Fruit fly (Drosophila melanogaster) whole organism, embryonic: ENCODE results near the gene bab2.

Experiments
- Aef1 ChIP-seq: fragments of 200-800 bp; sonication (Bioruptor generic); IDR thresholded peaks from 3 replicates; pipeline ENCODE4 v1.3.6; 2022; ENCODE audit warnings: missing biosample characterization, missing genetic modification characterization
- BEAF-32 ChIP-seq: fragments of 200-800 bp; sonication (Bioruptor generic); optimal IDR thresholded peaks from 3 replicates; lab custom pipeline; 2017; ENCODE audit warnings: missing biosample characterization, missing genetic modification characterization, mild to moderate bottlenecking, moderate library complexity, missing genetic modification reagents
- Bgb ChIP-seq: fragments of 200-800 bp; sonication (Bioruptor generic); IDR thresholded peaks from 2 replicates; pipeline ENCODE4 v1.3.6; 2022; ENCODE audit warnings: missing biosample characterization, missing genetic modification characterization; ENCODE audit not compliant: partially characterized antibody
- CG10431 ChIP-seq: fragments of 200-800 bp; sonication (Bioruptor generic); optimal IDR thresholded peaks from 3 replicates; lab custom pipeline; 2018; ENCODE audit warnings: missing biosample characterization, mild to moderate bottlenecking, missing genetic modification characterization
- CG11247 ChIP-seq: fragments of 200-800 bp; sonication (Bioruptor generic); IDR thresholded peaks from 2 replicates; pipeline ENCODE4 v1.3.6; 2022; ENCODE audit warnings: missing biosample characterization, missing genetic modification characterization
- CG12236 ChIP-seq: fragments of 200-800 bp; sonication (Bioruptor generic); optimal IDR thresholded peaks from 2 replicates; lab custom pipeline; 2016; ENCODE audit warnings: missing biosample characterization, missing genetic modification characterization
- CG12659 ChIP-seq: fragments of 200-800 bp; sonication (Bioruptor generic); optimal IDR thresholded peaks from 3 replicates; lab custom pipeline; 2017; ENCODE audit warnings: mild to moderate bottlenecking, missing biosample characterization, missing genetic modification reagents, missing genetic modification characterization
- CG13424 ChIP-seq: fragments of 200-800 bp; sonication (Bioruptor generic); optimal IDR thresholded peaks from 2 replicates; lab custom pipeline; 2019; ENCODE audit warnings: missing biosample characterization, mild to moderate bottlenecking, missing genetic modification characterization, moderate library complexity
- CG14014 ChIP-seq: fragments of 200-800 bp; sonication (Bioruptor generic); IDR thresholded peaks from 2 replicates; pipeline ENCODE4 v1.3.6; 2022; ENCODE audit warnings: missing biosample characterization, missing genetic modification characterization
- CG14965 ChIP-seq: fragments of 200-800 bp; sonication (Bioruptor generic); optimal IDR thresholded peaks from 2 replicates; lab custom pipeline; 2016; ENCODE audit warnings: missing biosample characterization, missing genetic modification characterization, borderline replicate concordance
- CG1602 ChIP-seq: fragments of 200-800 bp; sonication (Bioruptor generic); optimal IDR thresholded peaks from 3 replicates; lab custom pipeline; 2016; ENCODE audit warnings: missing biosample characterization, missing genetic modification characterization
- CG16815 ChIP-seq: fragments of 200-800 bp; sonication (Bioruptor generic); optimal IDR thresholded peaks from 3 replicates; lab custom pipeline; 2017; ENCODE audit warnings: missing biosample characterization, mild to moderate bottlenecking, missing genetic modification characterization
- CG17328 ChIP-seq: fragments of 200-800 bp; sonication (Bioruptor generic); IDR thresholded peaks from 2 replicates; pipeline ENCODE4 v1.3.6; 2022; ENCODE audit warnings: missing biosample characterization, missing genetic modification characterization
- CG17568 ChIP-seq: fragments of 200-800 bp; sonication (Bioruptor generic); optimal IDR thresholded peaks from 2 replicates; lab custom pipeline; 2018; ENCODE audit warnings: missing biosample characterization, mild to moderate bottlenecking, missing genetic modification characterization, moderate library complexity
- CG33557 ChIP-seq: fragments of 200-800 bp; sonication (Bioruptor generic); optimal IDR thresholded peaks from 2 replicates; lab custom pipeline; 2019; ENCODE audit warnings: missing biosample characterization, mild to moderate bottlenecking, missing genetic modification characterization, moderate library complexity
- CG3407 ChIP-seq: fragments of 200-800 bp; sonication (Bioruptor generic); optimal IDR thresholded peaks from 2 replicates; lab custom pipeline; 2018; ENCODE audit warnings: missing biosample characterization, mild to moderate bottlenecking, missing genetic modification characterization
- CG3995 ChIP-seq: fragments of 200-800 bp; sonication (Bioruptor generic); optimal IDR thresholded peaks from 3 replicates; lab custom pipeline; 2016; ENCODE audit warnings: missing biosample characterization, missing genetic modification characterization
- CG4282 ChIP-seq: fragments of 200-800 bp; sonication (Bioruptor generic); optimal IDR thresholded peaks from 2 replicates; lab custom pipeline; 2016; ENCODE audit warnings: missing biosample characterization, missing genetic modification characterization
- CG4328 ChIP-seq: fragments of 200-800 bp; sonication (Bioruptor generic); optimal IDR thresholded peaks from 3 replicates; lab custom pipeline; 2017; ENCODE audit warnings: missing biosample characterization, missing genetic modification reagents, missing genetic modification characterization
- CG7556 ChIP-seq: fragments of 200-800 bp; sonication (Bioruptor generic); optimal IDR thresholded peaks from 2 replicates; lab custom pipeline; 2017; ENCODE audit warnings: missing biosample characterization, mild to moderate bottlenecking, missing genetic modification characterization
- CG7745 ChIP-seq: fragments of 200-800 bp; sonication (Bioruptor generic); optimal IDR thresholded peaks from 2 replicates; lab custom pipeline; 2018; ENCODE audit warnings: missing biosample characterization, mild to moderate bottlenecking, missing genetic modification characterization, moderate library complexity
- CG7963 ChIP-seq: fragments of 200-800 bp; sonication (Bioruptor generic); IDR thresholded peaks from 3 replicates; pipeline ENCODE4 v1.3.6; 2022; ENCODE audit warnings: missing biosample characterization, missing genetic modification characterization; ENCODE audit not compliant: partially characterized antibody
- CG9817 ChIP-seq: fragments of 200-800 bp; sonication (Bioruptor generic); optimal IDR thresholded peaks from 2 replicates; lab custom pipeline; 2018; ENCODE audit warnings: missing biosample characterization, mild to moderate bottlenecking, missing genetic modification characterization, moderate library complexity
- CHES-1-like ChIP-seq: fragments of 200-800 bp; sonication (Bioruptor generic); optimal IDR thresholded peaks from 2 replicates; lab custom pipeline; 2016; ENCODE audit warnings: missing biosample characterization, missing genetic modification characterization
- Doc2 ChIP-seq: fragments of 200-800 bp; sonication (Bioruptor generic); IDR thresholded peaks from 2 replicates; pipeline ENCODE4 v1.3.6; 2022; ENCODE audit warnings: missing biosample characterization, missing genetic modification characterization
- GATAe ChIP-seq: fragments of 200-800 bp; sonication (Bioruptor generic); conservative IDR thresholded peaks from 2 replicates; pipeline ENCODE4 v1.3.6; 2022; ENCODE audit warnings: missing biosample characterization, missing genetic modification characterization
- Hand ChIP-seq: fragments of 200-800 bp; sonication (Bioruptor generic); optimal IDR thresholded peaks from 2 replicates; lab custom pipeline; 2017; ENCODE audit warnings: mild to moderate bottlenecking, missing biosample characterization, missing genetic modification reagents, missing genetic modification characterization
- Hey ChIP-seq: fragments of 200-800 bp; sonication (Bioruptor generic); optimal IDR thresholded peaks from 3 replicates; lab custom pipeline; 2018; ENCODE audit warnings: missing biosample characterization, mild to moderate bottlenecking, missing genetic modification characterization
- Hmr ChIP-seq: fragments of 200-800 bp; sonication (Bioruptor generic); optimal IDR thresholded peaks from 3 replicates; lab custom pipeline; 2017; ENCODE audit warnings: mild to moderate bottlenecking, missing biosample characterization, missing genetic modification reagents, missing genetic modification characterization
- Hr78 ChIP-seq, 2 experiments: fragments of 200-800 bp in 1 of 2; fragments of >200 bp in 1 of 2; sonication (Bioruptor generic) in 1 of 2; optimal IDR thresholded peaks; 2 replicates each; lab custom pipeline; 2017 to 2019; ENCODE audit warnings: missing biosample characterization in 2 of 2, missing genetic modification characterization in 2 of 2, mild to moderate bottlenecking in 1 of 2, moderate library complexity in 1 of 2
- MBD-R2 ChIP-seq: fragments of 200-800 bp; sonication (Bioruptor generic); IDR thresholded peaks from 2 replicates; pipeline ENCODE4 v1.3.6; 2022; ENCODE audit warnings: missing biosample characterization, missing genetic modification characterization
- MTF-1 ChIP-seq: fragments of 200-800 bp; sonication (Bioruptor generic); optimal IDR thresholded peaks from 2 replicates; lab custom pipeline; 2018; ENCODE audit warnings: missing biosample characterization, mild to moderate bottlenecking, missing genetic modification characterization, borderline replicate concordance
- Med ChIP-seq: fragments of 200-800 bp; sonication (Bioruptor generic); peaks from one replicate; lab custom pipeline; 2016; ENCODE audit warnings: missing biosample characterization, missing genetic modification characterization, mild to moderate bottlenecking, inconsistent platforms, moderate library complexity
- NC2α ChIP-seq: fragments of 200-800 bp; sonication (Bioruptor generic); optimal IDR thresholded peaks from 2 replicates; lab custom pipeline; 2016; ENCODE audit warnings: missing biosample characterization, missing genetic modification characterization
- Ssrp ChIP-seq: fragments of 200-800 bp; sonication (Bioruptor generic); optimal IDR thresholded peaks from 2 replicates; lab custom pipeline; 2018; ENCODE audit warnings: missing biosample characterization, mild to moderate bottlenecking, missing genetic modification characterization, moderate library complexity
- Stat92E ChIP-seq, 3 experiments: fragments of >200 bp in 2 of 3; fragments of 200-800 bp in 1 of 3; sonication (Bioruptor generic) in 1 of 3; optimal IDR thresholded peaks; 2 replicates each; lab custom pipeline; 2017 to 2019; ENCODE audit warnings: missing biosample characterization in 3 of 3, missing genetic modification characterization in 3 of 3, mild to moderate bottlenecking in 1 of 3, moderate library complexity in 1 of 3
- Xrp1 ChIP-seq: fragments of 200-800 bp; sonication (Bioruptor generic); IDR thresholded peaks from 2 replicates; pipeline ENCODE4 v1.3.6; 2022; ENCODE audit warnings: missing biosample characterization, missing genetic modification characterization
- ato ChIP-seq: fragments of 200-800 bp; sonication (Bioruptor generic); IDR thresholded peaks from 2 replicates; pipeline ENCODE4 v1.3.6; 2022; ENCODE audit warnings: missing biosample characterization, missing genetic modification characterization; ENCODE audit not compliant: partially characterized antibody
- bab2 ChIP-seq: fragments of 200-800 bp; sonication (Bioruptor generic); optimal IDR thresholded peaks from 2 replicates; lab custom pipeline; 2016; ENCODE audit warnings: missing biosample characterization, missing genetic modification characterization
- btn ChIP-seq: fragments of 200-800 bp; sonication (Bioruptor generic); optimal IDR thresholded peaks from 2 replicates; lab custom pipeline; 2016; ENCODE audit warnings: missing biosample characterization, missing genetic modification characterization
- gem ChIP-seq: fragments of 200-800 bp; sonication (Bioruptor generic); optimal IDR thresholded peaks from 2 replicates; lab custom pipeline; 2019; ENCODE audit warnings: missing biosample characterization, mild to moderate bottlenecking, missing genetic modification characterization, moderate library complexity
- jumu ChIP-seq: fragments of 200-800 bp; sonication (Bioruptor generic); optimal IDR thresholded peaks from 3 replicates; lab custom pipeline; 2016; ENCODE audit warnings: missing biosample characterization, missing genetic modification characterization
- lmd ChIP-seq: fragments of 200-800 bp; sonication (Bioruptor generic); IDR thresholded peaks from 2 replicates; pipeline ENCODE4 v1.3.6; 2022; ENCODE audit warnings: missing biosample characterization, missing genetic modification characterization
- mld ChIP-seq: fragments of 200-800 bp; sonication (Bioruptor generic); IDR thresholded peaks from 3 replicates; pipeline ENCODE4 v1.3.6; 2022; ENCODE audit warnings: missing biosample characterization, missing genetic modification characterization; ENCODE audit not compliant: partially characterized antibody
- pum ChIP-seq: fragments of 200-800 bp; sonication (Bioruptor generic); optimal IDR thresholded peaks from 2 replicates; lab custom pipeline; 2016; ENCODE audit warnings: missing biosample characterization, missing genetic modification characterization
- repo ChIP-seq: fragments of 200-800 bp; sonication (Bioruptor generic); optimal IDR thresholded peaks from 2 replicates; lab custom pipeline; 2016; ENCODE audit warnings: missing biosample characterization, missing genetic modification characterization
- sim ChIP-seq: fragments of 200-800 bp; sonication (Bioruptor generic); IDR thresholded peaks from 2 replicates; pipeline ENCODE4 v1.3.6; 2022; ENCODE audit warnings: missing biosample characterization, missing genetic modification characterization
- sqz ChIP-seq: fragments of 200-800 bp; sonication (Bioruptor generic); optimal IDR thresholded peaks from 3 replicates; lab custom pipeline; 2018; ENCODE audit warnings: missing biosample characterization, mild to moderate bottlenecking, missing genetic modification characterization
- stwl ChIP-seq: fragments of 200-800 bp; sonication (Bioruptor generic); optimal IDR thresholded peaks from 3 replicates; lab custom pipeline; 2018; ENCODE audit warnings: missing biosample characterization, mild to moderate bottlenecking, missing genetic modification characterization, moderate library complexity
- unpg ChIP-seq: fragments of 200-800 bp; sonication (Bioruptor generic); optimal IDR thresholded peaks from 3 replicates; lab custom pipeline; 2018; ENCODE audit warnings: missing biosample characterization, mild to moderate bottlenecking, missing genetic modification characterization, moderate library complexity
- yki ChIP-seq: fragments of >200 bp; optimal IDR thresholded peaks from 3 replicates; lab custom pipeline; 2018

Gene bab2

dm6 chr3L:1168445-1168844 lies 8.6 kb downstream of the bab2 start (continued):
- TF ChIP-seq jumu (GFP tag; lab: Kevin White, UChicago) (no peak), CG17328 (no peak), CG9817 (tag; lab: Kevin White, UChicago) (no peak), MBD-R2 (GFP tag; lab: Robert Waterston, UW) (no peak), Stat92E (GFP tag; optimal IDR thresholded peaks at IDR 0.05; lab: Kevin White, UChicago) (no peak), GATAe (no peak), CG14965 (no peak), CG7745 (tag; lab: Kevin White, UChicago) (no peak), Hey (tag; lab: Kevin White, UChicago) (no peak), CG4328 (no peak), CG1602 (GFP tag; lab: Kevin White, UChicago) (no peak), NC2α (GFP tag; lab: Kevin White, UChicago) (no peak), sim (GFP tag; lab: Robert Waterston, UW) (no peak), sqz (no peak), mld (GFP tag; lab: Robert Waterston, UW) (no peak), CG16815 (GFP tag; lab: Kevin White, UChicago) (no peak), repo (GFP tag; lab: Kevin White, UChicago) (no peak), Bgb (no peak), ato (GFP tag; lab: Robert Waterston, UW) (no peak), CG13424 (tag; lab: Kevin White, UChicago) (no peak), CG4282 (GFP tag; lab: Kevin White, UChicago) (no peak), MTF-1 (GFP tag; lab: Kevin White, UChicago) (no peak), Med (GFP tag; lab: Kevin White, UChicago) (peak; percentile 32), CHES-1-like (GFP tag; lab: Kevin White, UChicago) (no peak), Xrp1 (no peak), btn (GFP tag; lab: Kevin White, UChicago) (no peak), Hand (GFP tag; lab: Kevin White, UChicago) (no peak), CG7963 (GFP tag; lab: Robert Waterston, UW) (no peak), BEAF-32 (no peak), Hr78 (GFP tag; optimal IDR thresholded peaks at IDR 0.05; lab: Kevin White, UChicago) (no peak), Aef1 (no peak), lmd (no peak), Ssrp (no peak), CG14014 (GFP tag; lab: Robert Waterston, UW) (no peak), CG3995 (GFP tag; lab: Kevin White, UChicago) (no peak), Hmr (GFP tag; lab: Kevin White, UChicago) (no peak), CG3407 (GFP tag; lab: Kevin White, UChicago) (peak; percentile 28), CG12659 (GFP tag; lab: Kevin White, UChicago) (no peak), CG17568 (GFP tag; lab: Kevin White, UChicago) (peak; percentile 17), CG7556 (GFP tag; lab: Kevin White, UChicago) (no peak), stwl (no peak), CG33557 (GFP tag; lab: Kevin White, UChicago) (peak; percentile 17), CG11247 (GFP tag; lab: Robert Waterston, UW) (no peak), unpg (GFP tag; lab: Kevin White, UChicago) (no peak), gem (tag; lab: Kevin White, UChicago) (no peak), bab2 (no peak), yki (lab: Kevin White, UChicago) (no peak), CG10431 (GFP tag; lab: Kevin White, UChicago) (no peak), pum (GFP tag; lab: Kevin White, UChicago) (no peak), CG12236 (GFP tag; lab: Kevin White, UChicago) (no peak), Doc2 (GFP tag; lab: Robert Waterston, UW) (no peak)
